Worm (Caenorhabditis elegans) whole organism, late embryonic: Measurements from ENCODE around the gene F13H8.8.

Source experiments
- C08G9.2 ChIP-seq: sonication (generic microtip); optimal IDR thresholded peaks from 2 replicates; lab custom pipeline; 2016; ENCODE audit warnings: mild to moderate bottlenecking, missing genetic modification characterization, moderate library complexity, missing compliant biosample characterization
- C38D4.7 ChIP-seq: fragments of 200-800 bp; sonication (Bioruptor generic); optimal IDR thresholded peaks from 2 replicates; lab custom pipeline; 2018; ENCODE audit warnings: mild to moderate bottlenecking, missing genetic modification characterization, moderate library complexity, missing compliant biosample characterization
- K02D7.2 ChIP-seq: sonication (generic microtip); optimal IDR thresholded peaks from 2 replicates; lab custom pipeline; 2017; ENCODE audit warnings: mild to moderate bottlenecking, missing genetic modification characterization, missing compliant biosample characterization
- K09A11.1 ChIP-seq: sonication (generic microtip); optimal IDR thresholded peaks from 2 replicates; lab custom pipeline; 2017; ENCODE audit warnings: antibody characterized with exemption, mild to moderate bottlenecking, missing genetic modification characterization, missing compliant biosample characterization; ENCODE audit not compliant: insufficient read depth
- T23F11.4 ChIP-seq: fragments of 200-800 bp; sonication (Bioruptor generic); optimal IDR thresholded peaks from 2 replicates; lab custom pipeline; 2018; ENCODE audit warnings: mild to moderate bottlenecking, missing genetic modification characterization, missing compliant biosample characterization
- Y22D7AL.16 ChIP-seq: sonication (generic microtip); optimal IDR thresholded peaks from 2 replicates; lab custom pipeline; 2016; ENCODE audit warnings: missing genetic modification characterization, missing compliant biosample characterization
- ahr-1 ChIP-seq: sonication (generic microtip); optimal IDR thresholded peaks from 2 replicates; lab custom pipeline; 2016; ENCODE audit warnings: missing genetic modification characterization, missing compliant biosample characterization
- ceh-14 ChIP-seq: sonication (generic microtip); optimal IDR thresholded peaks from 2 replicates; lab custom pipeline; 2016; ENCODE audit warnings: missing genotype, missing genetic modification characterization, missing compliant biosample characterization
- ceh-30 ChIP-seq: fragments of 150-350 bp; optimal IDR thresholded peaks from 2 replicates; lab custom pipeline; 2014; ENCODE audit warnings: missing biosample characterization, missing genetic modification characterization
- ceh-34 ChIP-seq: sonication (generic microtip); optimal IDR thresholded peaks from 2 replicates; lab custom pipeline; 2016; ENCODE audit warnings: mild to moderate bottlenecking, missing genetic modification characterization, missing compliant biosample characterization
- ceh-45 ChIP-seq: fragments of 200-800 bp; sonication (Bioruptor generic); IDR thresholded peaks from 2 replicates; pipeline ENCODE4 v1.3.6; 2022; ENCODE audit warnings: missing genetic modification reagents, missing genetic modification characterization, missing compliant biosample characterization
- ceh-6 ChIP-seq: fragments of 200-800 bp; sonication (Bioruptor generic); optimal IDR thresholded peaks from 2 replicates; lab custom pipeline; 2018; ENCODE audit warnings: mild to moderate bottlenecking, missing genetic modification characterization, missing compliant biosample characterization
- ceh-9 ChIP-seq: sonication (generic microtip); optimal IDR thresholded peaks from 2 replicates; lab custom pipeline; 2016; ENCODE audit warnings: mild to moderate bottlenecking, missing genetic modification characterization, inconsistent platforms, missing compliant biosample characterization
- elt-2 ChIP-seq: sonication (generic microtip); optimal IDR thresholded peaks from 2 replicates; lab custom pipeline; 2016; ENCODE audit warnings: missing genetic modification reagents, missing genetic modification characterization, missing compliant biosample characterization
- eyg-1 ChIP-seq: sonication (generic microtip); optimal IDR thresholded peaks from 2 replicates; lab custom pipeline; 2016; ENCODE audit warnings: missing genotype, missing genetic modification characterization, missing compliant biosample characterization
- fkh-6 ChIP-seq: sonication (generic microtip); optimal IDR thresholded peaks from 2 replicates; lab custom pipeline; 2016; ENCODE audit warnings: missing genetic modification characterization, missing compliant biosample characterization
- gmeb-2 ChIP-seq: sonication (generic microtip); optimal IDR thresholded peaks from 2 replicates; lab custom pipeline; 2016; ENCODE audit warnings: missing genetic modification characterization, inconsistent platforms, missing compliant biosample characterization
- hlh-15 ChIP-seq: sonication (generic microtip); optimal IDR thresholded peaks from 2 replicates; lab custom pipeline; 2016; ENCODE audit warnings: missing genetic modification characterization, missing compliant biosample characterization
- hlh-30 ChIP-seq: sonication (generic microtip); optimal IDR thresholded peaks from 2 replicates; lab custom pipeline; 2017; ENCODE audit warnings: antibody characterized with exemption, missing genetic modification characterization, missing compliant biosample characterization; ENCODE audit not compliant: insufficient read depth
- hlh-6 ChIP-seq: sonication (generic microtip); optimal IDR thresholded peaks from 2 replicates; lab custom pipeline; 2016; ENCODE audit warnings: missing genotype, missing genetic modification characterization, missing compliant biosample characterization
- lin-11 ChIP-seq: fragments of 200-800 bp; sonication (Bioruptor generic); optimal IDR thresholded peaks from 2 replicates; lab custom pipeline; 2018; ENCODE audit warnings: mild to moderate bottlenecking, missing genetic modification characterization, missing compliant biosample characterization
- mec-3 ChIP-seq: sonication (generic microtip); optimal IDR thresholded peaks from 2 replicates; lab custom pipeline; 2016; ENCODE audit warnings: borderline replicate concordance, missing genetic modification characterization, missing compliant biosample characterization
- nhr-11 ChIP-seq: fragments of 150-350 bp; optimal IDR thresholded peaks from 2 replicates; lab custom pipeline; 2014; ENCODE audit warnings: missing biosample characterization, missing genetic modification characterization
- pat-9 ChIP-seq: fragments of 200-800 bp; sonication (Bioruptor generic); optimal IDR thresholded peaks from 2 replicates; lab custom pipeline; 2018; ENCODE audit warnings: mild to moderate bottlenecking, missing genetic modification characterization, moderate library complexity, missing compliant biosample characterization
- pax-1 ChIP-seq: fragments of 150-350 bp; optimal IDR thresholded peaks from 2 replicates; lab custom pipeline; 2014; ENCODE audit warnings: missing biosample characterization, missing genetic modification characterization
- pha-4 ChIP-seq: fragments of 150-350 bp; optimal IDR thresholded peaks from 2 replicates; lab custom pipeline; 2018; ENCODE audit warnings: missing biosample characterization, missing genetic modification reagents, missing genetic modification characterization
- pqm-1 ChIP-seq: sonication (generic microtip); optimal IDR thresholded peaks from 2 replicates; lab custom pipeline; 2016; ENCODE audit warnings: missing genetic modification characterization, missing compliant biosample characterization
- rnt-1 ChIP-seq: sonication (generic microtip); optimal IDR thresholded peaks from 2 replicates; lab custom pipeline; 2016; ENCODE audit warnings: missing genetic modification characterization, missing compliant biosample characterization
- sox-4 ChIP-seq: sonication (generic microtip); optimal IDR thresholded peaks from 2 replicates; lab custom pipeline; 2017; ENCODE audit warnings: mild to moderate bottlenecking, missing genetic modification characterization, inconsistent platforms, missing compliant biosample characterization
- ttx-3 ChIP-seq: sonication (generic microtip); optimal IDR thresholded peaks from 2 replicates; lab custom pipeline; 2016; ENCODE audit warnings: missing genetic modification reagents, missing genetic modification characterization, missing compliant biosample characterization
- unc-42 ChIP-seq: sonication (generic microtip); optimal IDR thresholded peaks from 2 replicates; lab custom pipeline; 2016; ENCODE audit warnings: missing genotype, missing genetic modification characterization, missing compliant biosample characterization
- unc-55 ChIP-seq: sonication (generic microtip); optimal IDR thresholded peaks from 2 replicates; lab custom pipeline; 2017; ENCODE audit warnings: missing biosample characterization, missing genetic modification reagents, missing genetic modification characterization
- unc-86 ChIP-seq: sonication (generic microtip); optimal IDR thresholded peaks from 2 replicates; lab custom pipeline; 2016; ENCODE audit warnings: missing genetic modification characterization, missing compliant biosample characterization
- ztf-16 ChIP-seq: sonication (generic microtip); optimal IDR thresholded peaks from 2 replicates; lab custom pipeline; 2017; ENCODE audit warnings: missing genetic modification characterization, missing compliant biosample characterization

The F13H8.8 gene

ce11 chrII:6294261-6294660 lies 26.4 kb upstream of the F13H8.8 start, which contains the start of gene mps-1:
TSS of gene mps-1 (minus strand) at chrII:6294361.
- TF ChIP-seq gmeb-2 (tag; lab: Kevin White, UChicago) (no peak), ceh-34 (no peak), K02D7.2 (tag; lab: Kevin White, UChicago) (no peak), ceh-14 (tag; lab: Kevin White, UChicago) (no peak), sox-4 (tag; lab: Kevin White, UChicago) (no peak), Y22D7AL.16 (tag; lab: Kevin White, UChicago) (no peak), T23F11.4 (GFP tag; lab: Kevin White, UChicago) (no peak), K09A11.1 (tag; lab: Kevin White, UChicago) (no peak), ztf-16 (tag; lab: Kevin White, UChicago) (no peak), ceh-45 (no peak)

ce11 chrII:6292527-6292926 lies 24.6 kb upstream of the F13H8.8 start, which contains the start of gene nyn-3:
TSS of gene nyn-3 (minus strand) at chrII:6292627.
- no peak for TF ChIP-seq ahr-1 (tag; lab: Kevin White, UChicago)
- no peak for TF ChIP-seq unc-86 (tag; lab: Kevin White, UChicago)

- TF ChIP-seq fkh-6 (tag; lab: Kevin White, UChicago) = no peak
- TF ChIP-seq pqm-1 = no peak
- no peak for TF ChIP-seq unc-86 (tag; lab: Kevin White, UChicago)
- no peak for TF ChIP-seq lin-11 (tag; lab: Kevin White, UChicago)
- no peak for TF ChIP-seq ceh-9 (tag; lab: Kevin White, UChicago)
- TF ChIP-seq pha-4 (tag; lab: Kevin White, UChicago) = no peak
- peak; percentile 82 for TF ChIP-seq elt-2
- TF ChIP-seq ttx-3 (tag; lab: Kevin White, UChicago) = no peak
- no peak for TF ChIP-seq pax-1 (tag; lab: Kevin White, UChicago)
- peak; percentile 70 for TF ChIP-seq unc-55 (GFP tag; lab: Kevin White, UChicago)
- no peak for TF ChIP-seq hlh-30
Measured at ce11 chrII:6290047-6290582, 22.2 kb upstream of the F13H8.8 start, which contains the start of gene upb-1. TSS of gene upb-1 (minus strand) at chrII:6290097.

- no peak for TF ChIP-seq hlh-15 (tag; lab: Kevin White, UChicago)
- no peak for TF ChIP-seq C08G9.2
- TF ChIP-seq ceh-30 (tag; lab: Kevin White, UChicago) = no peak
- no peak for TF ChIP-seq pqm-1
- no peak for TF ChIP-seq nhr-11 (tag; lab: Kevin White, UChicago)
- TF ChIP-seq C38D4.7 (GFP tag; lab: Kevin White, UChicago) = no peak
- TF ChIP-seq ceh-6 (GFP tag; lab: Kevin White, UChicago) = no peak
- no peak for TF ChIP-seq pat-9 (tag; lab: Kevin White, UChicago)
- TF ChIP-seq rnt-1 (tag; lab: Kevin White, UChicago) = no peak
Measured at ce11 chrII:6288104-6288503, 20.2 kb upstream of the F13H8.8 start.

ce11 chrII:6286865-6287264 lies 19.0 kb upstream of the F13H8.8 start, which contains the start of gene F13H8.6:
TSS of gene F13H8.6 (minus strand) at chrII:6286965.
- no peak for TF ChIP-seq eyg-1 (tag; lab: Kevin White, UChicago)
- no peak for TF ChIP-seq mec-3 (tag; lab: Kevin White, UChicago)
- TF ChIP-seq unc-42 (tag; lab: Kevin White, UChicago) = no peak
- no peak for TF ChIP-seq ztf-16 (tag; lab: Kevin White, UChicago)
- no peak for TF ChIP-seq hlh-6 (tag; lab: Kevin White, UChicago)
